Comparison of ENCODE assay signal across 3 worm cellular contexts in the genomic region with DNA sequence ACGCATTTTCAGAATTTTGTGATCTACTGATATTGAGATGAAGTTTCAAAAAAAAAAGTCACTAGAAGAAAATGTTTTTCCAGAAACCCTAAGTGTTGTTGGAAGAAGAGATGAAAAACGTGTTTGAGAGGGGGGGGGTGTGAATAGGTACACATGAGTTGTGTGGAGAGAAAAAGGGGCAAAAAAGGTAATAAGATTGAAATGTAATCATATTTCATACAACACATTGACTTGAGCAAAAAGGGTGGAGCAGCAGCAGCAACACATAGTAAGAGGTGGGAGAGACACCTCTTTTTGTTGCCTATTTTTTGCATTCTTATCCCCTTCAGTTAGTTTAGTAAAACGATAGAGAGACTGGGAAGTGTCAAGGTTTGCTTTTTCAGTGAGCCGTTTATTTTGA.
TF ChIP-seq lines count a peak whose summit lies in the region.

No protein-coding gene starts in this region.

TF ChIP-seq in whole organism, L4 larva, 104 proteins besides CTCF, POLR2A, EP300 and RAD21:
- no peak for TF ChIP-seq spr-3 (GFP tag; optimal IDR thresholded peaks at IDR 0.05; lab: Kevin White, UChicago)
- TF ChIP-seq aha-1 (tag; lab: Kevin White, UChicago): peak; percentile 46
TF ChIP-seq in whole organism, L4 larva: peak in this region for 1.

TF ChIP-seq in whole organism, late embryonic, 69 proteins besides CTCF, POLR2A, EP300 and RAD21:
- TF ChIP-seq unc-42 (tag; optimal IDR thresholded peaks at IDR 0.05; lab: Kevin White, UChicago): peak; percentile 79
- no peak for TF ChIP-seq lim-6 (tag; optimal IDR thresholded peaks at IDR 0.05; lab: Kevin White, UChicago)
- TF ChIP-seq pros-1 (tag; optimal IDR thresholded peaks at IDR 0.05; lab: Kevin White, UChicago): no peak
- TF ChIP-seq dmd-4 (tag; optimal IDR thresholded peaks at IDR 0.05; lab: Kevin White, UChicago; ENCODE audit: borderline replicate concordance): no peak
TF ChIP-seq in whole organism, late embryonic: peak in this region for 1.

TF ChIP-seq in whole organism, mixed stage, embryonic, 35 proteins besides CTCF, POLR2A, EP300 and RAD21:
- TF ChIP-seq ham-2 (GFP tag; optimal IDR thresholded peaks at IDR 0.05; lab: Kevin White, UChicago): no peak
- TF ChIP-seq ces-1 (GFP tag; optimal IDR thresholded peaks at IDR 0.05; lab: Kevin White, UChicago): peak; percentile 50
